Fruit fly (Drosophila melanogaster) whole organism, prepupa: Measurements from ENCODE around the gene Abl.

Source experiments
- CG10631 ChIP-seq: fragments of 200-800 bp; sonication (Bioruptor generic); optimal IDR thresholded peaks from 2 replicates; lab custom pipeline; 2016; ENCODE audit warnings: missing biosample characterization, missing genetic modification characterization
- CG10669 ChIP-seq: fragments of 200-800 bp; sonication (Bioruptor generic); optimal IDR thresholded peaks from 3 replicates; lab custom pipeline; 2018; ENCODE audit warnings: missing biosample characterization, mild to moderate bottlenecking, missing genetic modification characterization, moderate library complexity
- CG11294 ChIP-seq: fragments of 200-800 bp; sonication (Bioruptor generic); IDR thresholded peaks from 2 replicates; pipeline ENCODE4 v1.3.6; 2022; ENCODE audit warnings: missing biosample characterization, missing genetic modification characterization
- CG11762 ChIP-seq: fragments of 200-800 bp; sonication (Bioruptor generic); optimal IDR thresholded peaks from 3 replicates; lab custom pipeline; 2016; ENCODE audit warnings: missing biosample characterization, missing genetic modification characterization; ENCODE audit not compliant: insufficient read depth
- CG15336 ChIP-seq: fragments of 200-800 bp; sonication (Bioruptor generic); IDR thresholded peaks from 2 replicates; pipeline ENCODE4 v1.3.6; 2022; ENCODE audit warnings: missing biosample characterization, missing genetic modification characterization
- CG1621 ChIP-seq: fragments of 200-800 bp; sonication (Bioruptor generic); optimal IDR thresholded peaks from 3 replicates; lab custom pipeline; 2018; ENCODE audit warnings: missing biosample characterization, mild to moderate bottlenecking, missing genetic modification characterization
- CG16779 ChIP-seq: fragments of 200-800 bp; sonication (Bioruptor generic); optimal IDR thresholded peaks from 3 replicates; lab custom pipeline; 2017; ENCODE audit warnings: missing biosample characterization, mild to moderate bottlenecking, missing genetic modification characterization
- CG3032 ChIP-seq: fragments of 200-800 bp; optimal IDR thresholded peaks from 2 replicates; lab custom pipeline; 2019; ENCODE audit warnings: missing biosample characterization, mild to moderate bottlenecking, missing genetic modification characterization, moderate library complexity
- CG31627 ChIP-seq: fragments of 200-800 bp; sonication (Bioruptor generic); optimal IDR thresholded peaks from 3 replicates; lab custom pipeline; 2016; ENCODE audit warnings: missing biosample characterization, missing genetic modification characterization
- CG32006 ChIP-seq: fragments of 200-800 bp; sonication (Bioruptor generic); optimal IDR thresholded peaks from 3 replicates; lab custom pipeline; 2017; ENCODE audit warnings: missing biosample characterization, mild to moderate bottlenecking, missing genetic modification characterization
- CG3919 ChIP-seq: fragments of 200-800 bp; sonication (Bioruptor generic); optimal IDR thresholded peaks from 3 replicates; lab custom pipeline; 2016; ENCODE audit warnings: missing biosample characterization, missing genetic modification characterization
- CG4318 ChIP-seq: fragments of 200-800 bp; sonication (Bioruptor generic); optimal IDR thresholded peaks from 3 replicates; lab custom pipeline; 2017; ENCODE audit warnings: missing biosample characterization, mild to moderate bottlenecking, missing genetic modification characterization
- CG6163 ChIP-seq: fragments of 200-800 bp; sonication (Bioruptor generic); IDR thresholded peaks from 3 replicates; pipeline ENCODE4 v1.3.6; 2022; ENCODE audit warnings: missing biosample characterization, missing genetic modification characterization
- CG6276 ChIP-seq: fragments of 200-800 bp; sonication (Bioruptor generic); optimal IDR thresholded peaks from 2 replicates; lab custom pipeline; 2017; ENCODE audit warnings: missing biosample characterization, mild to moderate bottlenecking, missing genetic modification characterization
- CG6808 ChIP-seq: fragments of 200-800 bp; sonication (Bioruptor generic); optimal IDR thresholded peaks from 3 replicates; lab custom pipeline; 2017; ENCODE audit warnings: missing biosample characterization, missing genetic modification characterization, mild to moderate bottlenecking, moderate library complexity, missing genetic modification reagents
- CG7368 ChIP-seq: fragments of 200-800 bp; sonication (Bioruptor generic); optimal IDR thresholded peaks from 3 replicates; lab custom pipeline; 2016; ENCODE audit warnings: missing biosample characterization, missing genetic modification characterization
- CG8119 ChIP-seq: fragments of 200-800 bp; sonication (Bioruptor generic); IDR thresholded peaks from 3 replicates; pipeline ENCODE4 v1.3.6; 2022; ENCODE audit warnings: missing biosample characterization, missing genetic modification characterization
- CG8319 ChIP-seq: fragments of 200-800 bp; sonication (Bioruptor generic); optimal IDR thresholded peaks from 3 replicates; lab custom pipeline; 2016; ENCODE audit warnings: missing biosample characterization, missing genetic modification characterization
- Eip75B ChIP-seq: fragments of 200-800 bp; sonication (Bioruptor generic); optimal IDR thresholded peaks from 3 replicates; lab custom pipeline; 2016; ENCODE audit warnings: missing biosample characterization, missing genetic modification characterization
- Eip78C ChIP-seq: fragments of 200-800 bp; sonication (Bioruptor generic); peaks from one replicate; lab custom pipeline; 2016; ENCODE audit warnings: missing biosample characterization, missing genetic modification characterization
- Eip93F ChIP-seq: fragments of 200-800 bp; sonication (Bioruptor generic); optimal IDR thresholded peaks from 2 replicates; lab custom pipeline; 2016; ENCODE audit warnings: missing biosample characterization, mild to moderate bottlenecking, missing genetic modification characterization
- Ets21C ChIP-seq: fragments of 200-800 bp; sonication (Bioruptor generic); optimal IDR thresholded peaks from 3 replicates; lab custom pipeline; 2016; ENCODE audit warnings: missing biosample characterization, missing genetic modification characterization
- Ets96B ChIP-seq: fragments of 200-800 bp; optimal IDR thresholded peaks from 2 replicates; lab custom pipeline; 2019; ENCODE audit warnings: missing biosample characterization, mild to moderate bottlenecking, missing genetic modification characterization, moderate library complexity
- Gug ChIP-seq: fragments of 200-800 bp; sonication (Bioruptor generic); IDR thresholded peaks from 2 replicates; pipeline ENCODE4 v1.3.6; 2022; ENCODE audit warnings: missing biosample characterization, missing genetic modification characterization
- Hr38 ChIP-seq: sonication (Bioruptor generic); optimal IDR thresholded peaks from 2 replicates; lab custom pipeline; 2016; ENCODE audit warnings: missing biosample characterization, missing genetic modification characterization
- Hr39 ChIP-seq: fragments of 200-800 bp; sonication (Bioruptor generic); optimal IDR thresholded peaks from 2 replicates; lab custom pipeline; 2016; ENCODE audit warnings: missing biosample characterization, missing genetic modification characterization
- Lpt ChIP-seq: fragments of 200-800 bp; sonication (Bioruptor generic); optimal IDR thresholded peaks from 3 replicates; lab custom pipeline; 2016; ENCODE audit warnings: missing biosample characterization, missing genetic modification characterization
- Met ChIP-seq: fragments of 200-800 bp; sonication (Bioruptor generic); optimal IDR thresholded peaks from 3 replicates; lab custom pipeline; 2016; ENCODE audit warnings: missing biosample characterization, missing genetic modification characterization
- OdsH ChIP-seq: fragments of 200-800 bp; sonication (Bioruptor generic); optimal IDR thresholded peaks from 3 replicates; lab custom pipeline; 2016; ENCODE audit warnings: missing biosample characterization, missing genetic modification characterization
- Smox ChIP-seq: fragments of 200-800 bp; sonication (Bioruptor generic); optimal IDR thresholded peaks from 3 replicates; lab custom pipeline; 2016; ENCODE audit warnings: missing biosample characterization, missing genetic modification characterization
- Sox14 ChIP-seq: fragments of 200-800 bp; sonication (Bioruptor generic); optimal IDR thresholded peaks from 3 replicates; lab custom pipeline; 2016; ENCODE audit warnings: missing biosample characterization, missing genetic modification characterization
- Sox15 ChIP-seq: fragments of 200-800 bp; sonication (Bioruptor generic); optimal IDR thresholded peaks from 3 replicates; lab custom pipeline; 2016; ENCODE audit warnings: missing biosample characterization, missing genetic modification characterization
- achi ChIP-seq: fragments of 200-800 bp; sonication (Bioruptor generic); optimal IDR thresholded peaks from 3 replicates; lab custom pipeline; 2016; ENCODE audit warnings: missing biosample characterization, missing genetic modification characterization
- acj6 ChIP-seq: fragments of 200-800 bp; sonication (Bioruptor generic); optimal IDR thresholded peaks from 3 replicates; lab custom pipeline; 2016; ENCODE audit warnings: missing biosample characterization, missing genetic modification characterization
- dac ChIP-seq: fragments of 200-800 bp; sonication (Bioruptor generic); optimal IDR thresholded peaks from 2 replicates; lab custom pipeline; 2017; ENCODE audit warnings: missing biosample characterization, mild to moderate bottlenecking, missing genetic modification characterization
- dsx ChIP-seq: fragments of 200-800 bp; optimal IDR thresholded peaks from 3 replicates; lab custom pipeline; 2019; ENCODE audit warnings: missing biosample characterization, mild to moderate bottlenecking, missing genetic modification characterization, moderate library complexity; ENCODE audit not compliant: poor library complexity, severe bottlenecking
- eg ChIP-seq: fragments of 200-800 bp; sonication (Bioruptor generic); IDR thresholded peaks from 3 replicates; pipeline ENCODE4 v1.3.6; 2022; ENCODE audit warnings: missing biosample characterization, missing genetic modification characterization
- esn ChIP-seq: fragments of 200-800 bp; sonication (Bioruptor generic); optimal IDR thresholded peaks from 2 replicates; lab custom pipeline; 2016; ENCODE audit warnings: missing biosample characterization, mild to moderate bottlenecking, missing genetic modification characterization, moderate library complexity
- fd59A ChIP-seq: fragments of 200-800 bp; sonication (Bioruptor generic); optimal IDR thresholded peaks from 2 replicates; lab custom pipeline; 2017; ENCODE audit warnings: missing biosample characterization, mild to moderate bottlenecking, missing genetic modification characterization, missing genetic modification reagents
- fd85E ChIP-seq: fragments of 200-800 bp; sonication (Bioruptor generic); optimal IDR thresholded peaks from 3 replicates; lab custom pipeline; 2016; ENCODE audit warnings: missing biosample characterization, missing genetic modification characterization
- fkh ChIP-seq: fragments of 200-800 bp; sonication (Bioruptor generic); optimal IDR thresholded peaks from 3 replicates; lab custom pipeline; 2017; ENCODE audit warnings: missing biosample characterization, mild to moderate bottlenecking, missing genetic modification characterization, moderate library complexity
- lz ChIP-seq: fragments of 200-800 bp; sonication (Bioruptor generic); optimal IDR thresholded peaks from 3 replicates; lab custom pipeline; 2016; ENCODE audit warnings: missing biosample characterization, missing genetic modification characterization
- net ChIP-seq: fragments of 200-800 bp; sonication (Bioruptor generic); optimal IDR thresholded peaks from 3 replicates; lab custom pipeline; 2016; ENCODE audit warnings: missing biosample characterization, missing genetic modification characterization
- pdm3 ChIP-seq: fragments of 200-800 bp; sonication (Bioruptor generic); optimal IDR thresholded peaks from 3 replicates; lab custom pipeline; 2016; ENCODE audit warnings: missing biosample characterization, missing genetic modification characterization
- spab ChIP-seq: fragments of 200-800 bp; sonication (Bioruptor generic); optimal IDR thresholded peaks from 2 replicates; lab custom pipeline; 2017; ENCODE audit warnings: missing biosample characterization, mild to moderate bottlenecking, missing genetic modification characterization, missing genetic modification reagents
- ss ChIP-seq, 2 experiments: fragments of 200-800 bp; sonication (Bioruptor generic); optimal IDR thresholded peaks; 2 replicates in 1 of 2; 3 replicates in 1 of 2; lab custom pipeline; 2017 to 2018; ENCODE audit warnings: mild to moderate bottlenecking in 2 of 2, missing biosample characterization in 2 of 2, missing genetic modification characterization in 2 of 2, moderate library complexity in 1 of 2
- svp ChIP-seq: fragments of 200-800 bp; sonication (Bioruptor generic); peaks from one replicate; lab custom pipeline; 2016; ENCODE audit warnings: missing biosample characterization, missing genetic modification characterization
- topi ChIP-seq: fragments of 200-800 bp; sonication (Bioruptor generic); optimal IDR thresholded peaks from 3 replicates; lab custom pipeline; 2016; ENCODE audit warnings: missing biosample characterization, missing genetic modification characterization
- vri ChIP-seq: fragments of 200-800 bp; sonication (Bioruptor generic); optimal IDR thresholded peaks from 3 replicates; lab custom pipeline; 2016; ENCODE audit warnings: missing biosample characterization, mild to moderate bottlenecking, missing genetic modification characterization

The Abl gene

dm6 chr3L:16642954-16643353 is 4.7 kb downstream of the Abl start (continued):
- TF ChIP-seq acj6 (GFP tag; lab: Kevin White, UChicago) (peak; percentile 9), ss (GFP tag; optimal IDR thresholded peaks at IDR 0.05; lab: Kevin White, UChicago) (no peak), esn (peak; percentile 24), net (GFP tag; lab: Kevin White, UChicago) (peak; percentile 22), CG3919 (GFP tag; lab: Kevin White, UChicago) (peak; percentile 71), CG10631 (GFP tag; lab: Kevin White, UChicago) (peak; percentile 49)
- TF ChIP-seq, all 60 proteins: peak for 32

dm6 chr3L:16642088-16642507 is 5.6 kb downstream of the Abl start:
- TF ChIP-seq Met (GFP tag; lab: Kevin White, UChicago), result peak; percentile 48
- TF ChIP-seq Smox (GFP tag; lab: Kevin White, UChicago), result peak; percentile 55
- no peak for TF ChIP-seq fd85E (GFP tag; lab: Kevin White, UChicago)
- peak; percentile 85 for TF ChIP-seq spab (GFP tag; lab: Kevin White, UChicago)
- no peak for TF ChIP-seq CG6163
- TF ChIP-seq Eip78C (GFP tag; lab: Kevin White, UChicago), result peak; percentile 93
- TF ChIP-seq CG31627 (GFP tag; lab: Kevin White, UChicago), result peak; percentile 50
- peak; percentile 73 for TF ChIP-seq fd59A
- peak; percentile 65 for TF ChIP-seq CG15336 (GFP tag; lab: Robert Waterston, UW)
- TF ChIP-seq Hr38 (GFP tag; lab: Kevin White, UChicago), result no peak
- TF ChIP-seq Eip75B (GFP tag; lab: Kevin White, UChicago), result peak; percentile 81
- TF ChIP-seq CG4318 (GFP tag; lab: Kevin White, UChicago), result peak; percentile 79
- peak; percentile 85 for TF ChIP-seq CG10631 (GFP tag; lab: Kevin White, UChicago)
- TF ChIP-seq Ets21C (GFP tag; lab: Kevin White, UChicago), result peak; percentile 45
- peak; percentile 70 for TF ChIP-seq Ets96B
- TF ChIP-seq lz (GFP tag; lab: Kevin White, UChicago), result peak; percentile 64
- peak; percentile 70 for TF ChIP-seq CG11762 (GFP tag; lab: Kevin White, UChicago)
- peak; percentile 68 for TF ChIP-seq Sox15
- TF ChIP-seq CG3919 (GFP tag; lab: Kevin White, UChicago), result peak; percentile 87
- peak; percentile 57 for TF ChIP-seq Hr39
- peak; percentile 57 for TF ChIP-seq dac (GFP tag; lab: Kevin White, UChicago)
- TF ChIP-seq Gug, result peak; percentile 47; the same call in 1 of the 2 replicates
- TF ChIP-seq svp, result peak; percentile 59
- peak; percentile 59; the same call in 1 of the 3 replicates for TF ChIP-seq eg
- peak; percentile 79 for TF ChIP-seq CG8319 (GFP tag; lab: Kevin White, UChicago)
- TF ChIP-seq Sox14, result peak; percentile 60
- TF ChIP-seq CG8119, result peak; percentile 63; the same call in 2 of the 3 replicates
- peak; percentile 68 for TF ChIP-seq CG7368 (GFP tag; lab: Kevin White, UChicago)
- peak; percentile 69 for TF ChIP-seq Lpt (GFP tag; lab: Kevin White, UChicago)
- TF ChIP-seq CG1621 (tag; lab: Kevin White, UChicago), result peak; percentile 47
- peak; percentile 59 for TF ChIP-seq topi
- TF ChIP-seq CG6276 (GFP tag; lab: Kevin White, UChicago), result peak; percentile 71
- TF ChIP-seq vri, result no peak
- TF ChIP-seq achi (GFP tag; lab: Kevin White, UChicago), result peak; percentile 82
- TF ChIP-seq fkh (GFP tag; lab: Kevin White, UChicago), result no peak
- peak; percentile 75 to 79 for TF ChIP-seq ss (GFP tag; optimal IDR thresholded peaks at IDR 0.05; lab: Kevin White, UChicago)
- peak; percentile 85 for TF ChIP-seq CG6808 (GFP tag; lab: Kevin White, UChicago)
- TF ChIP-seq pdm3, result peak; percentile 72
- peak; percentile 92 for TF ChIP-seq CG32006 (GFP tag; lab: Kevin White, UChicago)
- TF ChIP-seq CG11294 (GFP tag; lab: Robert Waterston, UW), result no peak; the same call in 1 of the 2 replicates
- peak; percentile 78 for TF ChIP-seq CG10669 (GFP tag; lab: Kevin White, UChicago)
- peak; percentile 74 for TF ChIP-seq CG16779 (tag; lab: Kevin White, UChicago)
- peak; percentile 72 for TF ChIP-seq esn
- no peak for TF ChIP-seq Eip93F (GFP tag; lab: Kevin White, UChicago)
- peak; percentile 79 for TF ChIP-seq net (GFP tag; lab: Kevin White, UChicago)
- peak; percentile 81 for TF ChIP-seq CG3032 (tag; lab: Kevin White, UChicago)
- peak; percentile 74 for TF ChIP-seq OdsH (GFP tag; lab: Kevin White, UChicago)
- TF ChIP-seq dsx (GFP tag; lab: Kevin White, UChicago), result peak; percentile 59
